Fruit fly (Drosophila melanogaster): ENCODE measurements around the gene CG11583.
A peak's percentile ranks its signal among the peaks of the same experiment; 100 is the strongest.

The CG11583 gene

DNA sequence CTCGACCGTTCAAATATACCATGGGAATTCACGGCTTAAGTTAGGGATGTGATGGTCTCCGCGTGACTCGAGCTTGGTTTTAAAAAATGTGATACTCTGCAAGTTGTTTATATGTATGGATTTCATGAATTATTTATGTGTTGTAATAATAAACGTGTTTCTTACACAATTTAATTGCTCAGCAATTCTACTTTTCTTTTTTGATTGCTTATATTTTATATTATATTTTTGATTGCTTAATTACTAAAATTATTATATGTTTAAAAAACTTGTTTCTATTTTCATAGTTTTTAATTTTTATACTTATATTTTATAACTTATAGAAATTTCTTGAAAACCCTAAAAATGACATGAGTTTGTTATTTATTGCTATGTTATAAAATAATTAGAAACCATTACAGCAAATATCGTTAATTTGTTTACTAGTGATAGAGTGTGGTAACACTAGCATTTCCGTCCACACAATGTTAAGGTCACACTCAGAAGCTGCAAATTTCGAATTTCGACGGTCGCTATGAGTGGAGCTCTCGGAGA, 28.2 kb downstream of the CG11583 start, which contains the start of the genes ago and CG1265 (continued):
- TF ChIP-seq Dp (GFP tag; optimal IDR thresholded peaks at IDR 0.05) (peak; percentile 55), BEAF-32 (GFP tag; optimal IDR thresholded peaks at IDR 0.05) (peak; percentile 67), CG8944 (GFP tag; optimal IDR thresholded peaks at IDR 0.05) (no peak), Lpt (GFP tag; optimal IDR thresholded peaks at IDR 0.05) (no peak), lov (optimal IDR thresholded peaks at IDR 0.05) (no peak), lov (GFP tag; IDR thresholded peaks at IDR 0.05) (no peak), chn (GFP tag; optimal IDR thresholded peaks at IDR 0.05) (no peak), CG4707 (GFP tag; optimal IDR thresholded peaks at IDR 0.05) (no peak), CG14014 (GFP tag; IDR thresholded peaks at IDR 0.05) (peak; percentile 47), danr (GFP tag; IDR thresholded peaks at IDR 0.05) (no peak), Abd-B (GFP tag; optimal IDR thresholded peaks at IDR 0.05) (peak; percentile 53), CG34224 (GFP tag; IDR thresholded peaks at IDR 0.05; ENCODE audit: partially characterized antibody) (no peak), pita (GFP tag; optimal IDR thresholded peaks at IDR 0.05) (no peak), Sry-β (GFP tag; optimal IDR thresholded peaks at IDR 0.05) (no peak), nmo (GFP tag; optimal IDR thresholded peaks at IDR 0.05) (peak; percentile 73), CG1792 (GFP tag; optimal IDR thresholded peaks at IDR 0.05) (no peak), lbe (GFP tag; optimal IDR thresholded peaks at IDR 0.05) (no peak), al (GFP tag; IDR thresholded peaks at IDR 0.05) (no peak), yki (optimal IDR thresholded peaks at IDR 0.05) (no peak), Hmx (GFP tag; optimal IDR thresholded peaks at IDR 0.05) (no peak), CG3065 (GFP tag; optimal IDR thresholded peaks at IDR 0.05) (no peak), gcm2 (GFP tag; optimal IDR thresholded peaks at IDR 0.05) (no peak), stc (GFP tag; IDR thresholded peaks at IDR 0.05) (peak; percentile 20; the same call in 1 of the 2 replicates), tin (GFP tag; optimal IDR thresholded peaks at IDR 0.05) (peak; percentile 37), CG4730 (GFP tag; IDR thresholded peaks at IDR 0.05) (no peak), nom (GFP tag; optimal IDR thresholded peaks at IDR 0.05) (no peak), phol (tag; optimal IDR thresholded peaks at IDR 0.05) (peak; percentile 51), CG13624 (GFP tag; optimal IDR thresholded peaks at IDR 0.05) (no peak), ranshi (GFP tag; IDR thresholded peaks at IDR 0.05) (peak; percentile 50), CG1603 (tag; optimal IDR thresholded peaks at IDR 0.05) (peak; percentile 45), ase (GFP tag; IDR thresholded peaks at IDR 0.05) (no peak), H15 (GFP tag; IDR thresholded peaks at IDR 0.05) (peak; percentile 31; the same call in 1 of the 3 replicates), CG10147 (GFP tag; optimal IDR thresholded peaks at IDR 0.05) (no peak), D19A (tag; optimal IDR thresholded peaks at IDR 0.05) (peak; percentile 62), CG32767 (GFP tag; IDR thresholded peaks at IDR 0.05) (no peak), her (GFP tag; optimal IDR thresholded peaks at IDR 0.05) (no peak), MESR4 (GFP tag; optimal IDR thresholded peaks at IDR 0.05) (no peak), grau (tag; optimal IDR thresholded peaks at IDR 0.05) (peak; percentile 56), CG8388 (GFP tag; optimal IDR thresholded peaks at IDR 0.05) (peak; percentile 24), sqz (GFP tag; optimal IDR thresholded peaks at IDR 0.05) (peak; percentile 53), CG34422 (GFP tag; IDR thresholded peaks at IDR 0.05) (peak; percentile 24; the same call in 2 of the 3 replicates), dmrt99B (tag; optimal IDR thresholded peaks at IDR 0.05) (no peak), CG34376 (GFP tag; optimal IDR thresholded peaks at IDR 0.05) (no peak), CG14441 (GFP tag; IDR thresholded peaks at IDR 0.05) (peak; percentile 39; the same call in 1 of the 2 replicates), br (optimal IDR thresholded peaks at IDR 0.05) (no peak), maf-S (GFP tag; optimal IDR thresholded peaks at IDR 0.05) (no peak), CG18764 (GFP tag; optimal IDR thresholded peaks at IDR 0.05) (no peak), CG14050 (GFP tag; IDR thresholded peaks at IDR 0.05) (no peak), onecut (GFP tag; IDR thresholded peaks at IDR 0.05) (no peak), gcm (GFP tag; optimal IDR thresholded peaks at IDR 0.05) (no peak), CG6175 (GFP tag; IDR thresholded peaks at IDR 0.05) (no peak), CG17359 (tag; optimal IDR thresholded peaks at IDR 0.05) (no peak)
